Worm (Caenorhabditis elegans) whole organism, young adult: ENCODE results near the gene alkb-1.

Experiments used
- F23B12.7 ChIP-seq: sonication (generic microtip); optimal IDR thresholded peaks from 2 replicates; lab custom pipeline; 2017; ENCODE audit warnings: missing genetic modification characterization, mild to moderate bottlenecking, missing compliant biosample characterization, antibody characterized with exemption, moderate library complexity; ENCODE audit not compliant: insufficient read depth
- mxl-1 ChIP-seq: sonication (generic microtip); optimal IDR thresholded peaks from 2 replicates; lab custom pipeline; 2016; ENCODE audit warnings: missing genetic modification characterization, missing compliant biosample characterization
- unc-62 ChIP-seq: fragments of 150-350 bp; optimal IDR thresholded peaks from 2 replicates; lab custom pipeline; 2014; ENCODE audit warnings: missing biosample characterization, missing genetic modification reagents, missing genetic modification characterization

DNA sequence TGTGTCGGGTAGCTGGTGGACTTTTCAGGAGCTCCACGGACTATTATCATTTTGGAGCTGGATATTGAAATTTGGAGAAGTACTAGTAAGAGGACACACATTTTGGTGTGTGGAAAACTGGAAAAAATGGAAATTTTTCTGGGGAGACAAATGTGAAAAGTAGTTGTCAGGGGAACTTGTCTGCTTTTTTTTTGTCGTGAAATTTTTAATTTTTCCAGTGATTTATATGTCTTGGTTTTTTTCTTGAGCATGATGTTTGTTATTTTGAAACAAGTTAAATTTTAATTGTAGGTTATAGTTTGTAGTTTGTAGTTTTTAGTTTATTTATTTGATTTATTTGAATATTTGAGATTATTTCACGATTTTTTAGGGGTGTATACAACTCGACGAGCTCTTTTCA, 26.9 kb upstream of the alkb-1 start, which contains the start of gene F54D12.7:
- TF ChIP-seq F23B12.7 (tag; lab: Kevin White, UChicago) (no peak), unc-62 (GFP tag; lab: Kevin White, UChicago) (no peak), mxl-1 (no peak)
